Worm (Caenorhabditis elegans): ENCODE results near the gene rgs-7.

ce11 chrX:3518494-3518893 is 23.8 kb upstream of the rgs-7 start, which contains the start of gene npr-16:
- TF ChIP-seq flt-1 (GFP tag; IDR thresholded peaks at IDR 0.05), result no peak
- no peak for TF ChIP-seq tbx-11 (GFP tag; IDR thresholded peaks at IDR 0.05)
- no peak for TF ChIP-seq B0310.2 (tag; optimal IDR thresholded peaks at IDR 0.05)
- no peak for TF ChIP-seq ama-1 (optimal IDR thresholded peaks at IDR 0.05)
- TF ChIP-seq tra-4 (tag; optimal IDR thresholded peaks at IDR 0.05), result no peak
- no peak for TF ChIP-seq sea-1 (GFP tag; conservative IDR thresholded peaks at IDR 0.05)
- no peak for TF ChIP-seq ceh-36 (tag; optimal IDR thresholded peaks at IDR 0.05)
- TF ChIP-seq tbx-37 (GFP tag; conservative IDR thresholded peaks at IDR 0.05), result no peak
- TF ChIP-seq hmg-4 (GFP tag; optimal IDR thresholded peaks at IDR 0.05), result no peak
- no peak for TF ChIP-seq ceh-13 (GFP tag; optimal IDR thresholded peaks at IDR 0.05)
- no peak for TF ChIP-seq pes-1 (GFP tag; IDR thresholded peaks at IDR 0.05)
- no peak for TF ChIP-seq F13C5.2 (tag; optimal IDR thresholded peaks at IDR 0.05)
- no peak for TF ChIP-seq hnd-1 (tag; optimal IDR thresholded peaks at IDR 0.05)

Data from whole organism, early embryonic.